Worm (Caenorhabditis elegans) whole organism, late embryonic: ENCODE results near the gene ari-2.

ENCODE experiments used
- ceh-31 ChIP-seq: sonication (generic microtip); optimal IDR thresholded peaks from 2 replicates; lab custom pipeline; 2016; ENCODE audit warnings: missing genetic modification characterization, missing compliant biosample characterization
- ceh-45 ChIP-seq: fragments of 200-800 bp; sonication (Bioruptor generic); IDR thresholded peaks from 2 replicates; pipeline ENCODE4 v1.3.6; 2022; ENCODE audit warnings: missing genetic modification reagents, missing genetic modification characterization, missing compliant biosample characterization
- ets-4 ChIP-seq: sonication (generic microtip); optimal IDR thresholded peaks from 2 replicates; lab custom pipeline; 2016; ENCODE audit warnings: missing genetic modification characterization, missing compliant biosample characterization
- hlh-8 ChIP-seq: sonication (generic microtip); optimal IDR thresholded peaks from 2 replicates; lab custom pipeline; 2016; ENCODE audit warnings: missing genotype, missing genetic modification characterization, missing compliant biosample characterization
- pqm-1 ChIP-seq: sonication (generic microtip); optimal IDR thresholded peaks from 2 replicates; lab custom pipeline; 2016; ENCODE audit warnings: missing genetic modification characterization, missing compliant biosample characterization
- rnt-1 ChIP-seq: sonication (generic microtip); optimal IDR thresholded peaks from 2 replicates; lab custom pipeline; 2016; ENCODE audit warnings: missing genetic modification characterization, missing compliant biosample characterization
- unc-86 ChIP-seq: sonication (generic microtip); optimal IDR thresholded peaks from 2 replicates; lab custom pipeline; 2016; ENCODE audit warnings: missing genetic modification characterization, missing compliant biosample characterization

- TF ChIP-seq rnt-1 (tag; lab: Kevin White, UChicago), result peak; percentile 10
- no peak for TF ChIP-seq pqm-1 (tag; lab: Kevin White, UChicago)
- TF ChIP-seq ceh-45 (GFP tag; lab: Robert Waterston, UW), result no peak
- TF ChIP-seq unc-86 (tag; lab: Kevin White, UChicago), result no peak
- TF ChIP-seq hlh-8 (tag; lab: Kevin White, UChicago), result no peak
- TF ChIP-seq ets-4 (tag; lab: Kevin White, UChicago), result no peak
- peak; percentile 8 for TF ChIP-seq ceh-31 (tag; lab: Kevin White, UChicago)
Measured at ce11 chrIV:5604465-5604864, 53.5 kb downstream of the ari-2 start.
